Worm (Caenorhabditis elegans): ENCODE results near the gene T28H11.8.

- no peak for TF ChIP-seq aly-2 (tag; optimal IDR thresholded peaks at IDR 0.05)
- no peak for TF ChIP-seq fkh-10 (GFP tag; optimal IDR thresholded peaks at IDR 0.05)
- TF ChIP-seq nhr-77 (tag; optimal IDR thresholded peaks at IDR 0.05) = no peak
- no peak for TF ChIP-seq nhr-43 (tag; optimal IDR thresholded peaks at IDR 0.05; ENCODE audit: poor library complexity, severe bottlenecking)
- no peak for TF ChIP-seq snpc-4 (tag; optimal IDR thresholded peaks at IDR 0.05)
These were observed 5.2 kb upstream of the T28H11.8 start, which contains the start of gene C09B9.85 for ce11 chrIV:5025646-5026045.

Data from whole organism, L3 larva.